Worm (Caenorhabditis elegans): ENCODE data around the gene ell-1.

DNA sequence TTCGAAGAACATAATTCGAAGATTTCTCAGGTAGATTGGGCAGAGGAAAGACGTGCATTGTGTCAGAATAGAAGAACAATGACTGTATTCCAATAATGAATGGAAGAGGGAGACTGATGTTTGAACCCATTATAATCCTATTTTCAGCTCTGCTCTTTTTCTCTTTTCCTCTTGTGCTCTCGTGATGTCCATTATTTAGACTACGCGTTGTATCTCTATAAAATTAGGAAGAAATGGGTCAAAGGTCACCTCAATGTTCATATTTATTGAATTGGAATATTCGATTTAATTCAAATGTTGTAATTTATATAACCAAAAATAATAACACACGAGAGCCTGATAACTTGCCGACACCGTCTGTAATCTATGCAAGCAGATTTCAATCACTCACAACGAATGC, 45.0 kb downstream of the ell-1 start, which contains the start of gene fbxb-74:
- no peak for TF ChIP-seq W03F9.2 (tag; optimal IDR thresholded peaks at IDR 0.05)
- TF ChIP-seq dao-5 (tag; optimal IDR thresholded peaks at IDR 0.05), result no peak
